Fruit fly (Drosophila melanogaster): ENCODE measurements around the gene Sbds.

Gene Sbds

DNA sequence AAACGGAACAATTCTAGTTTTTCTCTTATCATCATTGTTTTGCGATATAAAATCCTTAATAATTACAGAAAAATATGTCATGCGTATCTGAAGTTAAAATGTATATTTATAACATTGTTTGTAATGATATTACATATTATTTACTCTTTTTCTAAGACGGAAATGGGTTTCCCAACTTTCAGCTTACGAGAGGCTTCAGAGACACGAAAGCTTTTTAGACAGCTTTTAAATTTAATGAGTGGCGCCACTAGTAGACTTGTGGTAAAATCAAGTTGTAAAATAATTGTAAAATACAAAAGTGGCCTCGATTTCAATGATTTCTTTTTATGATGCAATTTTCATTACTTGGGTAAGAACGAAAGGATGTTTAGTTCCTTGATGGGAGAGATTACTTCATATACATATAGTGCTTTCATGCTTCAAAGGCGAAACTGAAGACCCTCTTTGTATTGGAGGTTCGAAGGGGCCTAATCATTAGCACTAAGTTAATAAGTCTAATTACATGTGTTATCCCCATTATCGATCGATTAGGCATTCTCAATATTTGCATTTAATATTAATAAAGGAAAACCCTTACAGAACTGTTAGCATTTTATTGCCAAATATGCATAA is 43.6 kb upstream of the Sbds start (continued):
- TF ChIP-seq Met (GFP tag; optimal IDR thresholded peaks at IDR 0.05) (peak; percentile 65), CG6276 (GFP tag; optimal IDR thresholded peaks at IDR 0.05) (no peak), net (GFP tag; optimal IDR thresholded peaks at IDR 0.05) (peak; percentile 75), CG8632 (GFP tag; optimal IDR thresholded peaks at IDR 0.05) (peak; percentile 58), CG11294 (GFP tag; IDR thresholded peaks at IDR 0.05) (no peak), Ets21C (GFP tag; optimal IDR thresholded peaks at IDR 0.05) (peak; percentile 46), Ets96B (tag; optimal IDR thresholded peaks at IDR 0.05) (no peak), CG7368 (GFP tag; optimal IDR thresholded peaks at IDR 0.05) (peak; percentile 80), CG11762 (GFP tag; optimal IDR thresholded peaks at IDR 0.05; ENCODE audit: insufficient read depth) (peak; percentile 52), vri (GFP tag; optimal IDR thresholded peaks at IDR 0.05) (peak; percentile 60), CG15336 (GFP tag; IDR thresholded peaks at IDR 0.05) (no peak), ss (GFP tag; optimal IDR thresholded peaks at IDR 0.05) (peak in 1 of 2 experiments; percentile 26), CG9139 (GFP tag; optimal IDR thresholded peaks at IDR 0.05) (peak; percentile 27), CG31627 (GFP tag; optimal IDR thresholded peaks at IDR 0.05) (peak; percentile 64), Eip78C (GFP tag) (peak; percentile 89), Hr39 (GFP tag; optimal IDR thresholded peaks at IDR 0.05) (peak; percentile 59), fd59A (GFP tag; optimal IDR thresholded peaks at IDR 0.05) (peak; percentile 37), OdsH (GFP tag; optimal IDR thresholded peaks at IDR 0.05) (peak; percentile 75), CG3032 (tag; optimal IDR thresholded peaks at IDR 0.05) (no peak)

DNA sequence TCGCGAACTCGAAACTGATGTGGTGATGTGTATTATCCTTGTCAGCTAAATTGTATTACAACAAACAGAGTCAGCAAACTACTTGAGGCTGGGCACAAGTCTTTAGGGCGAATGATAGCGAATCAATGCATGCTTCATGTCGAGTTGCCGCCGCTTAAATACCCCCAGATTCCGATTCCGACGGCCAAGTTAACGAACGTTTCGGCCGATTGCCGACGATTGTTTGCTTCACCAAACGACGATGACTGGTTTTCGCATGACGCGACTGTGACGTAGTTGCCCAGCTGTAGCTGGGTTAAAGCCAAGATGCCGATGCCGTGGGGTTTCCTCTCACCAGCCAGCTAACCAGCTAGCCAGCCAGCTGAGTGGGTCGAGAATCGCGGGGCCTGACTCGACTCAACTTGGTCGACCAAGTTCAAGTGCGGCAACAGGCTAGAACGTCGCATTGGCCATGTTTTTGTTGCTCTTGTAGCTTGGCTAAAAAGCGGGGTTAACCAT is 33.3 kb upstream of the Sbds start, which contains the start of gene ple:
Gene ple, minus strand, starts transcription at position 134 of the 498 bp plus-strand sequence.
- peak; percentile 4 for TF ChIP-seq CG9139 (GFP tag; optimal IDR thresholded peaks at IDR 0.05)
- TF ChIP-seq CG8119 (GFP tag; IDR thresholded peaks at IDR 0.05), result peak; percentile 24; the same call in 1 of the 3 replicates
- no peak for TF ChIP-seq CG8632 (GFP tag; optimal IDR thresholded peaks at IDR 0.05)
- TF ChIP-seq fd59A (GFP tag; optimal IDR thresholded peaks at IDR 0.05), result no peak
- TF ChIP-seq Met (GFP tag; optimal IDR thresholded peaks at IDR 0.05), result no peak
- no peak for TF ChIP-seq CG6163 (GFP tag; IDR thresholded peaks at IDR 0.05)
- TF ChIP-seq CG34406 (GFP tag; optimal IDR thresholded peaks at IDR 0.05), result no peak
- no peak for TF ChIP-seq OdsH (GFP tag; optimal IDR thresholded peaks at IDR 0.05)
- no peak for TF ChIP-seq CG31627 (GFP tag; optimal IDR thresholded peaks at IDR 0.05)
- TF ChIP-seq CG15336 (GFP tag; IDR thresholded peaks at IDR 0.05), result no peak
- TF ChIP-seq Ets21C (GFP tag; optimal IDR thresholded peaks at IDR 0.05), result no peak
- no peak for TF ChIP-seq topi (GFP tag; optimal IDR thresholded peaks at IDR 0.05)
- TF ChIP-seq vri (GFP tag; optimal IDR thresholded peaks at IDR 0.05), result no peak
- TF ChIP-seq CG4318 (GFP tag; optimal IDR thresholded peaks at IDR 0.05), result no peak
- no peak for TF ChIP-seq cyc (GFP tag; optimal IDR thresholded peaks at IDR 0.05)
- TF ChIP-seq lz (GFP tag; optimal IDR thresholded peaks at IDR 0.05), result no peak
- peak; percentile 14 for TF ChIP-seq CG3919 (GFP tag; optimal IDR thresholded peaks at IDR 0.05)
- no peak for TF ChIP-seq Lpt (GFP tag; optimal IDR thresholded peaks at IDR 0.05)
- TF ChIP-seq Eip78C (GFP tag), result peak; percentile 74
- TF ChIP-seq Eip75B (GFP tag; optimal IDR thresholded peaks at IDR 0.05), result no peak
- TF ChIP-seq CG3032 (tag; optimal IDR thresholded peaks at IDR 0.05), result no peak
- no peak for TF ChIP-seq CG16779 (tag; optimal IDR thresholded peaks at IDR 0.05)
- no peak for TF ChIP-seq eg (GFP tag; IDR thresholded peaks at IDR 0.05)
- TF ChIP-seq Smox (GFP tag; optimal IDR thresholded peaks at IDR 0.05), result no peak
- TF ChIP-seq achi (GFP tag; optimal IDR thresholded peaks at IDR 0.05), result no peak
- no peak for TF ChIP-seq CG10669 (GFP tag; optimal IDR thresholded peaks at IDR 0.05)
- TF ChIP-seq Sox102F (GFP tag; optimal IDR thresholded peaks at IDR 0.05), result peak; percentile 0
- no peak for TF ChIP-seq Blimp-1 (GFP tag; optimal IDR thresholded peaks at IDR 0.05)
- TF ChIP-seq acj6 (GFP tag; optimal IDR thresholded peaks at IDR 0.05), result no peak

DNA sequence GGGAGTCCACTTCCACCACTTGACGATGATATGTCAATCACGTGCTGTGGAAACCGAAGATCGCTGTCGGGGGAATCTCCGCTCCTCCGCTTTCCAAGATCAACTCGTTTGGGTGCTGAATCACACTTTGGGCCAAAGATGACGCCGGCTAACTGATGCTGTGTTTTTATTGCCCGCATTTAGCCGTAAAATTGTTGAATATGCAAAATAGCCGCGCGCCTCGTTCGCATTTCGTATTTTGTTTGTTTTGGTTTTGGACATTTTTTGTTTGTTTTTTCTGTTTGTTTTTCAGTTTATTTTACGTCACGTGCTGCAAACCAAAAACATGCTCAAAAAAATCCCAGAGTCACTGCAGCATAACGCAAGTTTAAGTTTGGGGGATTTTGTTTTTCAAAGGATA is 29.4 kb upstream of the Sbds start:
- TF ChIP-seq Hr38 (GFP tag; optimal IDR thresholded peaks at IDR 0.05), result no peak
- no peak for TF ChIP-seq CG10669 (GFP tag; optimal IDR thresholded peaks at IDR 0.05)
